Worm (Caenorhabditis elegans): ENCODE data around the gene fbxb-52.

fbxb-52 gene

DNA sequence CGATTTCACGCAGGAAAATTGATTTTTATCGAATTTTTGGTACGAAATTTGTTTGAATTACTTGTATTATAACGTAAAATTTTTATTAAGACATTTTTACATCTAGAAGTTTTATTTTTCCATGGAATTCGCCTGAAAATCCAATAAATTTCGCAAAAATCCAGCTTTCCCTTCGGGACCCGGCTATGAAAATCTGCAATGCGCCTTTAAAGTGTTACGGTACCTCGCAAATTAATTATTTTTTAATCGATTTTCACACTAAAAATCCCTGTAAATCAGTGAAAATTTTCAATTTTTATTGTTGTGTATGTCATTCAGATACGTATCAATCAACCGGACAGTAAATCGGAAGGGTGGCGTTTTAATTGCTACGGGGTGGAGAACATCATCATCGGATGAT, 49.4 kb downstream of the fbxb-52 start:
- TF ChIP-seq ZK185.1 (tag; optimal IDR thresholded peaks at IDR 0.05; ENCODE audit: poor library complexity, severe bottlenecking), result no peak
- TF ChIP-seq pbrm-1 (GFP tag; IDR thresholded peaks at IDR 0.05), result no peak
- peak; percentile 26 for TF ChIP-seq lin-54 (GFP tag; optimal IDR thresholded peaks at IDR 0.05)
- no peak for TF ChIP-seq ceh-40 (GFP tag; IDR thresholded peaks at IDR 0.05)
- TF ChIP-seq ztf-6 (GFP tag; IDR thresholded peaks at IDR 0.05), result no peak
- no peak for TF ChIP-seq ztf-18 (tag; optimal IDR thresholded peaks at IDR 0.05)
- TF ChIP-seq xnd-1 (tag; optimal IDR thresholded peaks at IDR 0.05), result peak; percentile 87
- no peak for TF ChIP-seq ekl-4 (GFP tag; IDR thresholded peaks at IDR 0.05)
- no peak for TF ChIP-seq rcor-1 (GFP tag; IDR thresholded peaks at IDR 0.05)
- peak; percentile 81 for TF ChIP-seq madf-6 (GFP tag; IDR thresholded peaks at IDR 0.05)
- TF ChIP-seq hlh-26 (GFP tag; conservative IDR thresholded peaks at IDR 0.05), result no peak
- TF ChIP-seq F55B11.4 (tag; optimal IDR thresholded peaks at IDR 0.05; ENCODE audit: borderline replicate concordance, insufficient read depth), result no peak
- TF ChIP-seq hmg-1.2 (GFP tag; IDR thresholded peaks at IDR 0.05), result no peak
- TF ChIP-seq repo-1 (tag; optimal IDR thresholded peaks at IDR 0.05), result no peak
- peak; percentile 87 for TF ChIP-seq F33H1.4 (GFP tag; IDR thresholded peaks at IDR 0.05)
- no peak for TF ChIP-seq Y56A3A.18 (GFP tag; IDR thresholded peaks at IDR 0.05)
- TF ChIP-seq efl-1 (GFP tag; optimal IDR thresholded peaks at IDR 0.05), result peak; percentile 4
- no peak for TF ChIP-seq let-526 (GFP tag; IDR thresholded peaks at IDR 0.05)
- peak; percentile 85 for TF ChIP-seq lsl-1 (GFP tag; optimal IDR thresholded peaks at IDR 0.05)
- TF ChIP-seq nfya-1 (tag; optimal IDR thresholded peaks at IDR 0.05; ENCODE audit: borderline replicate concordance, insufficient read depth), result no peak
- TF ChIP-seq ceh-58 (GFP tag; IDR thresholded peaks at IDR 0.05), result no peak
- TF ChIP-seq attf-3 (GFP tag; conservative IDR thresholded peaks at IDR 0.05), result no peak
- TF ChIP-seq mcd-1 (GFP tag; IDR thresholded peaks at IDR 0.05), result peak; percentile 44; the same call in 1 of the 2 replicates
- TF ChIP-seq die-1 (tag; optimal IDR thresholded peaks at IDR 0.05), result no peak
- no peak for TF ChIP-seq ceh-100 (GFP tag; IDR thresholded peaks at IDR 0.05)
- no peak for TF ChIP-seq bed-2 (GFP tag; IDR thresholded peaks at IDR 0.05)
- TF ChIP-seq madf-8 (GFP tag; conservative IDR thresholded peaks at IDR 0.05), result peak; percentile 58
- no peak for TF ChIP-seq lag-1 (GFP tag; IDR thresholded peaks at IDR 0.05)
- peak; percentile 60 for TF ChIP-seq D2030.7 (GFP tag; IDR thresholded peaks at IDR 0.05)

- TF ChIP-seq let-526 (GFP tag; IDR thresholded peaks at IDR 0.05) (no peak), dpff-1 (tag; optimal IDR thresholded peaks at IDR 0.05) (no peak), F52B5.7 (tag; optimal IDR thresholded peaks at IDR 0.05) (no peak), ztf-18 (tag; optimal IDR thresholded peaks at IDR 0.05) (no peak), rec-8 (tag; optimal IDR thresholded peaks at IDR 0.05) (no peak), ceh-58 (GFP tag; IDR thresholded peaks at IDR 0.05) (no peak), attf-6 (GFP tag; IDR thresholded peaks at IDR 0.05) (no peak), ceh-79 (tag; optimal IDR thresholded peaks at IDR 0.05) (no peak), attf-5 (GFP tag; optimal IDR thresholded peaks at IDR 0.05) (no peak), nfya-1 (tag; optimal IDR thresholded peaks at IDR 0.05; ENCODE audit: borderline replicate concordance, insufficient read depth) (no peak), C06A6.2 (GFP tag; conservative IDR thresholded peaks at IDR 0.05) (no peak), zim-3 (tag; optimal IDR thresholded peaks at IDR 0.05) (no peak)
Observed at ce11 chrII:1500286-1500840, 50.0 kb downstream of the fbxb-52 start, which contains the start of gene emc-1. emc-1 (minus strand) TSS chrII:1500330.
